Worm (Caenorhabditis elegans): Measurements from ENCODE around the gene F28A12.3.

F28A12.3 gene

DNA sequence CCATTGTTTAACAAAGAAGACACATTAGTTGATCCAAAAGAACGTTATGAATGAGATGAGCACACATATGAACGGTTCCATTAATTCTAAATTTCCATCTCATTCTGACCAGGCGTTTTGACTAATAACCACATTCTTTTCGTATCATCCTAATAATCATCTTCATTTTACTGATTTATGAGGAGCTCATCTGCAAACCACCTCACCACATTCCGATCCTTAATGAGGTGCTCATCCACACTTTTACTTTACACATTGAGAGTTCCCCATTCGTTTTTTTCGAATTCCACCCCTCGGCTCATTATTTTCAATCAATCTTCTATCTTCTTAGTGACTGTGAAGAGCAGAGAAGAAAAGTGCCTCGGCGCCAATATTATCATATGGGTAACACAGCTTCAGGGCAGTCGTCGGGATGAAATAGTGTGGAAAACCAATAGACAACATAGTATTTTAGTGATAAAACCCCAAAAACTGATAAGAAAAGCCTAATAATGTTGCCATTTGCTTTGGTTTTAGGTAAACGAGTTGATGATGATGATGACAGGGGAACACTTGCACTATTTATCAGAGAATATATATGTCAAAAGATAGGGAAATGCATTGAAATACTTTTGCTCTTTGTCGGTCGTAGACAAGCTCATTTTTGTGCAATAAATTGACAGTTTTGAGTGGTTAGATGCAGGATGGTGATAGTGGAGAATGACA, 10.0 kb upstream of the F28A12.3 start (continued):
- no peak for TF ChIP-seq ceh-100 (GFP tag; IDR thresholded peaks at IDR 0.05)
- TF ChIP-seq lir-1 (GFP tag; conservative IDR thresholded peaks at IDR 0.05): no peak
- TF ChIP-seq Y53G8AR.9 (GFP tag; conservative IDR thresholded peaks at IDR 0.05): no peak
- TF ChIP-seq atf-7 (tag; optimal IDR thresholded peaks at IDR 0.05): peak; percentile 96
- TF ChIP-seq nfyb-1 (GFP tag; IDR thresholded peaks at IDR 0.05): no peak
- no peak for TF ChIP-seq ztf-3 (GFP tag; optimal IDR thresholded peaks at IDR 0.05)
- TF ChIP-seq ccch-3 (GFP tag; optimal IDR thresholded peaks at IDR 0.05): no peak
- no peak for TF ChIP-seq lag-1 (GFP tag; IDR thresholded peaks at IDR 0.05)
- TF ChIP-seq mxl-1 (tag; optimal IDR thresholded peaks at IDR 0.05): no peak
- TF ChIP-seq ceh-79 (tag; optimal IDR thresholded peaks at IDR 0.05): no peak
- no peak for TF ChIP-seq zfh-2 (GFP tag; conservative IDR thresholded peaks at IDR 0.05)
- no peak for TF ChIP-seq ztf-18 (tag; optimal IDR thresholded peaks at IDR 0.05)
- no peak for TF ChIP-seq lin-35 (GFP tag; optimal IDR thresholded peaks at IDR 0.05)
- no peak for TF ChIP-seq Y79H2A.3 (GFP tag; conservative IDR thresholded peaks at IDR 0.05)
- no peak for TF ChIP-seq Y67H2A.10 (GFP tag; conservative IDR thresholded peaks at IDR 0.05)
- TF ChIP-seq hmg-20 (GFP tag; IDR thresholded peaks at IDR 0.05): no peak
- TF ChIP-seq chd-7 (tag; optimal IDR thresholded peaks at IDR 0.05): peak; percentile 67
- TF ChIP-seq Y56A3A.18 (GFP tag; IDR thresholded peaks at IDR 0.05): no peak
- TF ChIP-seq lsl-1 (GFP tag; optimal IDR thresholded peaks at IDR 0.05): no peak
- no peak for TF ChIP-seq fkh-3 (tag; optimal IDR thresholded peaks at IDR 0.05)
- TF ChIP-seq attf-6 (GFP tag; IDR thresholded peaks at IDR 0.05): no peak
- TF ChIP-seq nhr-179 (tag; optimal IDR thresholded peaks at IDR 0.05): no peak
- TF ChIP-seq pbrm-1 (GFP tag; IDR thresholded peaks at IDR 0.05): no peak
- no peak for TF ChIP-seq madf-8 (GFP tag; conservative IDR thresholded peaks at IDR 0.05)
- TF ChIP-seq F10E7.11 (tag; optimal IDR thresholded peaks at IDR 0.05): no peak
- TF ChIP-seq tbx-9 (tag; optimal IDR thresholded peaks at IDR 0.05; ENCODE audit: borderline replicate concordance): no peak
- no peak for TF ChIP-seq mes-4 (tag; optimal IDR thresholded peaks at IDR 0.05)
- no peak for TF ChIP-seq ekl-4 (GFP tag; IDR thresholded peaks at IDR 0.05)
- no peak for TF ChIP-seq K12H6.12 (tag; optimal IDR thresholded peaks at IDR 0.05)
- peak; percentile 68 to 88 for TF ChIP-seq let-607 (tag; optimal IDR thresholded peaks at IDR 0.05)
- no peak for TF ChIP-seq F39B2.1 (GFP tag; IDR thresholded peaks at IDR 0.05)
- no peak for TF ChIP-seq rpc-1 (optimal IDR thresholded peaks at IDR 0.05)
- no peak for TF ChIP-seq rpc-1 (tag; optimal IDR thresholded peaks at IDR 0.05)
- TF ChIP-seq ztf-28 (GFP tag; IDR thresholded peaks at IDR 0.05): no peak
- no peak for TF ChIP-seq ZK185.1 (tag; optimal IDR thresholded peaks at IDR 0.05; ENCODE audit: poor library complexity, severe bottlenecking)
- no peak for TF ChIP-seq aptf-2 (GFP tag; conservative IDR thresholded peaks at IDR 0.05)
- no peak for TF ChIP-seq Y95B8A.8 (GFP tag; IDR thresholded peaks at IDR 0.05)
- TF ChIP-seq F23B12.7 (tag; optimal IDR thresholded peaks at IDR 0.05; ENCODE audit: insufficient read depth): no peak
- TF ChIP-seq C17E4.6 (GFP tag; IDR thresholded peaks at IDR 0.05): no peak
- TF ChIP-seq B0336.3 (GFP tag; IDR thresholded peaks at IDR 0.05): peak; percentile 56; the same call in 1 of the 2 replicates
- TF ChIP-seq sea-2 (GFP tag; IDR thresholded peaks at IDR 0.05): no peak
- no peak for TF ChIP-seq nhr-27 (tag; optimal IDR thresholded peaks at IDR 0.05)
- TF ChIP-seq let-526 (GFP tag; IDR thresholded peaks at IDR 0.05): no peak
- peak; percentile 60; the same call in 1 of the 2 replicates for TF ChIP-seq egl-44 (GFP tag; IDR thresholded peaks at IDR 0.05)
- no peak for TF ChIP-seq snpc-1.1 (tag; optimal IDR thresholded peaks at IDR 0.05; ENCODE audit: insufficient read depth)
- TF ChIP-seq B0035.1 (tag; optimal IDR thresholded peaks at IDR 0.05): no peak
- TF ChIP-seq hsf-1 (GFP tag; IDR thresholded peaks at IDR 0.05): no peak
- TF ChIP-seq madf-10 (tag; optimal IDR thresholded peaks at IDR 0.05): peak; percentile 58
